Worm (Caenorhabditis elegans) whole organism, L1 larva: ENCODE data around the gene eelo-1.
A peak's percentile ranks its signal among the peaks of the same experiment; 100 is the strongest.

Source experiments
- tbx-2 ChIP-seq: sonication (generic microtip); optimal IDR thresholded peaks from 2 replicates; lab custom pipeline; 2016; ENCODE audit warnings: missing genetic modification characterization, missing compliant biosample characterization
- unc-130 ChIP-seq: fragments of 150-350 bp; optimal IDR thresholded peaks from 2 replicates; lab custom pipeline; 2017; ENCODE audit warnings: missing biosample characterization, missing genetic modification characterization, inconsistent platforms

- peak; percentile 43 for TF ChIP-seq tbx-2 (tag; lab: Kevin White, UChicago)
- no peak for TF ChIP-seq unc-130 (tag; lab: Kevin White, UChicago)
Observed at ce11 chrIII:1540100-1540695, 18.1 kb downstream of the eelo-1 start, which contains the start of the genes Y67D2.5 and cisd-3.2.
